Fruit fly (Drosophila melanogaster) whole organism, pupa: ENCODE results near the gene CG4955.
A peak's percentile ranks its signal among the peaks of the same experiment; 100 is the strongest.

Experiments
- CG10348 ChIP-seq: fragments of 200-800 bp; sonication (Bioruptor generic); IDR thresholded peaks from 2 replicates; pipeline ENCODE4 v1.3.6; 2022; ENCODE audit warnings: missing biosample characterization, missing genetic modification characterization
- CG12605 ChIP-seq: fragments of 200-800 bp; sonication (Bioruptor generic); IDR thresholded peaks from 2 replicates; pipeline ENCODE4 v1.3.6; 2022; ENCODE audit warnings: missing biosample characterization, missing genetic modification characterization
- CG13204 ChIP-seq: fragments of 200-800 bp; sonication (Bioruptor generic); optimal IDR thresholded peaks from 2 replicates; lab custom pipeline; 2018; ENCODE audit warnings: missing biosample characterization, mild to moderate bottlenecking, missing genetic modification characterization, moderate library complexity
- CG14655 ChIP-seq: fragments of 200-800 bp; sonication (Bioruptor generic); optimal IDR thresholded peaks from 3 replicates; lab custom pipeline; 2017; ENCODE audit warnings: mild to moderate bottlenecking, missing biosample characterization, missing genetic modification reagents, missing genetic modification characterization
- CG15710 ChIP-seq: fragments of 200-800 bp; sonication (Bioruptor generic); optimal IDR thresholded peaks from 2 replicates; lab custom pipeline; 2018; ENCODE audit warnings: missing biosample characterization, mild to moderate bottlenecking, missing genetic modification characterization, moderate library complexity
- CG17806 ChIP-seq: fragments of 200-800 bp; sonication (Bioruptor generic); optimal IDR thresholded peaks from 2 replicates; lab custom pipeline; 2018; ENCODE audit warnings: missing biosample characterization, mild to moderate bottlenecking, missing genetic modification characterization, moderate library complexity
- CG32121 ChIP-seq: fragments of 200-800 bp; sonication (Bioruptor generic); IDR thresholded peaks from 2 replicates; pipeline ENCODE4 v1.3.6; 2022; ENCODE audit warnings: missing biosample characterization, missing genetic modification characterization
- CG34367 ChIP-seq: fragments of 200-800 bp; sonication (Bioruptor generic); optimal IDR thresholded peaks from 2 replicates; lab custom pipeline; 2018; ENCODE audit warnings: missing biosample characterization, mild to moderate bottlenecking, missing genetic modification characterization
- CG4496 ChIP-seq: fragments of 200-800 bp; sonication (Bioruptor generic); IDR thresholded peaks from 3 replicates; pipeline ENCODE4 v1.3.6; 2022; ENCODE audit warnings: missing biosample characterization, missing genetic modification characterization
- CG8159 ChIP-seq: fragments of 200-800 bp; sonication (Bioruptor generic); optimal IDR thresholded peaks from 3 replicates; lab custom pipeline; 2018; ENCODE audit warnings: missing biosample characterization, mild to moderate bottlenecking, missing genetic modification characterization, moderate library complexity
- CG8301 ChIP-seq: fragments of 200-800 bp; sonication (Bioruptor generic); optimal IDR thresholded peaks from 2 replicates; lab custom pipeline; 2018; ENCODE audit warnings: missing biosample characterization, mild to moderate bottlenecking, missing genetic modification characterization
- CG9948 ChIP-seq: fragments of 200-800 bp; sonication (Bioruptor generic); optimal IDR thresholded peaks from 2 replicates; lab custom pipeline; 2018; ENCODE audit warnings: missing biosample characterization, mild to moderate bottlenecking, missing genetic modification characterization, moderate library complexity
- D1 ChIP-seq: fragments of 200-800 bp; sonication (Bioruptor generic); optimal IDR thresholded peaks from 2 replicates; lab custom pipeline; 2018; ENCODE audit warnings: missing biosample characterization, mild to moderate bottlenecking, missing genetic modification characterization, moderate library complexity
- EcR ChIP-seq: fragments of 200-800 bp; sonication (Bioruptor generic); optimal IDR thresholded peaks from 3 replicates; lab custom pipeline; 2019; ENCODE audit warnings: missing biosample characterization, missing genetic modification characterization, mild to moderate bottlenecking, moderate library complexity, missing genetic modification reagents
- Ets98B ChIP-seq: fragments of 200-800 bp; sonication (Bioruptor generic); IDR thresholded peaks from 2 replicates; pipeline ENCODE4 v1.3.6; 2022; ENCODE audit warnings: missing biosample characterization, missing genetic modification characterization
- Pif1A ChIP-seq: fragments of 200-800 bp; sonication (Bioruptor generic); optimal IDR thresholded peaks from 3 replicates; lab custom pipeline; 2016; ENCODE audit warnings: missing biosample characterization, missing genetic modification characterization
- Pif1B ChIP-seq: fragments of 200-800 bp; sonication (Bioruptor generic); optimal IDR thresholded peaks from 3 replicates; lab custom pipeline; 2016; ENCODE audit warnings: missing biosample characterization, missing genetic modification characterization
- Snoo ChIP-seq: fragments of 200-800 bp; sonication (Bioruptor generic); optimal IDR thresholded peaks from 3 replicates; lab custom pipeline; 2017; ENCODE audit warnings: missing biosample characterization, mild to moderate bottlenecking, missing genetic modification characterization, inconsistent platforms
- fd96Ca ChIP-seq: fragments of 200-800 bp; sonication (Bioruptor generic); IDR thresholded peaks from 3 replicates; pipeline ENCODE4 v1.3.6; 2022; ENCODE audit warnings: missing biosample characterization, missing genetic modification characterization
- gl ChIP-seq: fragments of 200-800 bp; sonication (Bioruptor generic); optimal IDR thresholded peaks from 2 replicates; lab custom pipeline; 2018; ENCODE audit warnings: missing biosample characterization, mild to moderate bottlenecking, missing genetic modification characterization
- rn ChIP-seq: fragments of 200-800 bp; sonication (Bioruptor generic); IDR thresholded peaks from 2 replicates; pipeline ENCODE4 v1.3.6; 2022; ENCODE audit warnings: missing biosample characterization, missing genetic modification characterization

Gene CG4955

dm6 chrX:17081147-17081546 is at the start of gene CG4955:
Gene CG4955, plus strand, starts transcription at chrX:17081447.
- no peak for TF ChIP-seq CG4496 (GFP tag; lab: Robert Waterston, UW)
- no peak for TF ChIP-seq CG8159 (tag; lab: Kevin White, UChicago)
- TF ChIP-seq CG12605 (GFP tag; lab: Robert Waterston, UW): no peak
- TF ChIP-seq CG14655 (GFP tag; lab: Kevin White, UChicago): no peak
- TF ChIP-seq EcR (GFP tag; lab: Kevin White, UChicago): no peak
- no peak for TF ChIP-seq rn
- no peak for TF ChIP-seq Pif1B (GFP tag; lab: Kevin White, UChicago)

DNA sequence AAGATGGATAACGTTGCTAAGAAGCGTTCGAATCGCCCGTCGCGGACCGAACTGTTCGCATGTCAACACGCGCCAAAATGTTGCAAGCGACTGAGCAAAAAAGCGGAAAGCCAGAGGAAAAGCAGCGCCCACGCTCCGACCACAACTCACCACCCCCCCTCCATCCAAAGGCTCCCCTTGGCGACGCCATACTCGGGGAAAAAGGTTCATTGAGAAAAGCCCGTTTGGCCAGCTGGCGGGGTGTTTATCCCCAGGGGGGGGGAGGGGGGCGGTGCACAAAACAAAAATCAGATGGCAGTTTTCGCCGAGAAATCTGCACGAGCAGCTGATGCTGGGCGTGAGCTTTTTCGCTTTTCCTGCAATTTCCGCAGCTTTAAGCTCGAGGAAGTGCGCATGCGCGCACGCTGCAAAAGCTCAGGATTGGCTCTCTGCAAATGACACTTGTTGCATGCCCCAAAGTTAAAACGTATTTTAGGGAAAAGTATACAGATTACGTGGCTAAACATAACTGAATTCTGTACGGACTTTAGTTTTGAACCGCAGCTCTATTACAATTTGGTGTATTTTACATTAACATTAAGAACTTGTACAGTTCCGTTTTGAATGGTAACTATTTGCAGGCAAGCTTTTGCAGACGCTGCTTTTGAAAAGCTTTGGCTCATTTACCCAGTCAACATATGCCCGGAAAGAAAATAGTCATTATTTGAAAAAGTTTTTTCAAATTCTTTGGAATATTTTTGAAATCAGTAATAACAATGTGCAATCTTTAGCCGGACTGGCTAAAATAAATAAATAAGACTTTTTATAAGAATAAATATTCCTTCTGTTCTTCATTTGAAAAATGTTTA is 33.3 kb upstream of the CG4955 start:
- TF ChIP-seq Pif1B (GFP tag; lab: Kevin White, UChicago) (no peak), CG12605 (GFP tag; lab: Robert Waterston, UW) (peak; percentile 70)

DNA sequence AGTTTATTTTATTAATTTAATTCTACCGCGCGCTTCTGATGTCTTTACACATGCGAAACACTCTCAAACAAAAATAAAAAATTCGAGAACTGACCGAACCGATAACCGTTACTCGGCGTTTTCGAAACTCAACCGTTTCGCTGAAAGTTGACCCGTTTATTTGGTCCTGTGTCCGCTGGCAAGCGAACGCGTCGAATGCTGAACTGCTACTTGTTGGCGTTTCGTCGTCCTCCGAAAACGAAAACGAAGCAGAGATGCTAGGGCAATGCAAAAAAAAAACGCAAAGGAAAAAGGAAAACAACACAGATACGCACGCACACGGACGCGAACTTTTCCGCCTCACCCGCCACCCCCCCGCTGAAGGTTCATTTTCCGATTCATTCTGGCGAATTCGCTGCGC is 14.6 kb upstream of the CG4955 start, which contains the start of gene CG45002:
TSS of gene CG45002 (minus strand) at position 101 of the 400 bp plus-strand sequence.
- 0 out of 2 replicates have a peak, but pooled peaks have one; percentile 34 for TF ChIP-seq CG12605 (GFP tag; lab: Robert Waterston, UW)
- TF ChIP-seq CG13204 (GFP tag; lab: Kevin White, UChicago): no peak
- no peak for TF ChIP-seq D1

- TF ChIP-seq CG10348 (GFP tag; lab: Robert Waterston, UW) (no peak), CG32121 (GFP tag; lab: Robert Waterston, UW) (no peak), CG14655 (GFP tag; lab: Kevin White, UChicago) (no peak), CG12605 (GFP tag; lab: Robert Waterston, UW) (no peak), Ets98B (GFP tag; lab: Robert Waterston, UW) (no peak), CG13204 (GFP tag; lab: Kevin White, UChicago) (no peak), CG34367 (no peak), CG8159 (tag; lab: Kevin White, UChicago) (no peak), CG8301 (tag; lab: Kevin White, UChicago) (no peak), EcR (GFP tag; lab: Kevin White, UChicago) (no peak), CG17806 (tag; lab: Kevin White, UChicago) (no peak), rn (no peak), D1 (no peak), gl (tag; lab: Kevin White, UChicago) (no peak), CG4496 (GFP tag; lab: Robert Waterston, UW) (no peak), fd96Ca (no peak), CG15710 (tag; lab: Kevin White, UChicago) (no peak), Pif1A (GFP tag; lab: Kevin White, UChicago) (no peak), CG9948 (tag; lab: Kevin White, UChicago) (no peak), Pif1B (GFP tag; lab: Kevin White, UChicago) (no peak)
- TF ChIP-seq, all 21 proteins: peak for 0
Observed at dm6 chrX:17068423-17068822, 12.8 kb upstream of the CG4955 start, which contains the start of gene CG43077. Gene CG43077, minus strand, starts transcription at chrX:17068523.

dm6 chrX:17076449-17077289 is 4.6 kb upstream of the CG4955 start:
- TF ChIP-seq CG4496 (GFP tag; lab: Robert Waterston, UW): peak; percentile 9; the same call in 1 of the 3 replicates
- TF ChIP-seq EcR (GFP tag; lab: Kevin White, UChicago): no peak
- TF ChIP-seq, all 21 proteins: peak for 1

- TF ChIP-seq CG15710 (tag; lab: Kevin White, UChicago) (no peak), CG4496 (GFP tag; lab: Robert Waterston, UW) (peak; percentile 73), CG34367 (no peak), CG10348 (GFP tag; lab: Robert Waterston, UW) (no peak), CG12605 (GFP tag; lab: Robert Waterston, UW) (peak; percentile 19; the same call in 1 of the 2 replicates), rn (no peak), Ets98B (GFP tag; lab: Robert Waterston, UW) (peak; percentile 22; the same call in 1 of the 2 replicates), CG13204 (GFP tag; lab: Kevin White, UChicago) (no peak), CG14655 (GFP tag; lab: Kevin White, UChicago) (no peak), EcR (GFP tag; lab: Kevin White, UChicago) (no peak), CG8301 (tag; lab: Kevin White, UChicago) (no peak), CG17806 (tag; lab: Kevin White, UChicago) (no peak), Snoo (no peak)
Observed at dm6 chrX:17077290-17078138, 3.7 kb upstream of the CG4955 start, which contains the start of gene wcy. Gene wcy, minus strand, starts transcription at chrX:17077897.
